Worm (Caenorhabditis elegans) whole organism, late embryonic: ENCODE measurements around the gene ugt-61.

Experiments used
- ama-1 ChIP-seq: fragments of 150-350 bp; optimal IDR thresholded peaks from 2 replicates; lab custom pipeline; 2014
- ceh-19 ChIP-seq: fragments of 200-800 bp; sonication (Bioruptor generic); optimal IDR thresholded peaks from 2 replicates; lab custom pipeline; 2018; ENCODE audit warnings: mild to moderate bottlenecking, missing genetic modification characterization, missing compliant biosample characterization
- ceh-9 ChIP-seq: sonication (generic microtip); optimal IDR thresholded peaks from 2 replicates; lab custom pipeline; 2016; ENCODE audit warnings: mild to moderate bottlenecking, missing genetic modification characterization, inconsistent platforms, missing compliant biosample characterization
- che-1 ChIP-seq: sonication (generic microtip); optimal IDR thresholded peaks from 2 replicates; lab custom pipeline; 2016; ENCODE audit warnings: mild to moderate bottlenecking, missing genetic modification characterization, missing compliant biosample characterization
- dmd-4 ChIP-seq: sonication (generic microtip); optimal IDR thresholded peaks from 2 replicates; lab custom pipeline; 2016; ENCODE audit warnings: borderline replicate concordance, missing genetic modification characterization, missing compliant biosample characterization
- nhr-11 ChIP-seq: fragments of 150-350 bp; optimal IDR thresholded peaks from 2 replicates; lab custom pipeline; 2014; ENCODE audit warnings: missing biosample characterization, missing genetic modification characterization

DNA sequence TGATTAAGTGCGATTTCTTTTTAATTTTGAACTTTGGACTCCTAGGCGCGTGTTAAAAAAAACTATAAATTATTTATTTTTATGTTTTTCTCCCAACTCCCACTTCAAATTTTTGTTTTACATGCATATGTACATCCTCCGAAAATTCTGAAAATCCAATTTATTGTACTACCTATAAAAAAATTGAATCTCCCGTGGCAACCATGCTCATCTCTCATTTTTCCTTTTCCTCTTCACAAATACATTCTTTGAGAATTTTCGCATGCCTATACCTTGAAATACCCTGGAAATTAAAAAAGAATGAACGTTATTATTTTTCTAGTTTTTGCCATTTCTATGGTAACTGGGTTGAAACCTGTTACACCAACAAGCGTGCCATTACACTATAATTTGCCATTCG, 46.6 kb downstream of the ugt-61 start, which contains the start of gene R02F11.10:
- no peak for TF ChIP-seq ama-1 (lab: Kevin White, UChicago)
- no peak for TF ChIP-seq nhr-11
- TF ChIP-seq ceh-19 (GFP tag; lab: Kevin White, UChicago): no peak
- no peak for TF ChIP-seq che-1 (tag; lab: Kevin White, UChicago)
- TF ChIP-seq dmd-4 (tag; lab: Kevin White, UChicago): no peak
- TF ChIP-seq ceh-9 (tag; lab: Kevin White, UChicago): no peak
